Worm (Caenorhabditis elegans) whole organism, late embryonic: ENCODE results near the gene coel-1.

Experiments
- ceh-14 ChIP-seq: sonication (generic microtip); optimal IDR thresholded peaks from 2 replicates; lab custom pipeline; 2016; ENCODE audit warnings: missing genotype, missing genetic modification characterization, missing compliant biosample characterization
- lin-11 ChIP-seq: fragments of 200-800 bp; sonication (Bioruptor generic); optimal IDR thresholded peaks from 2 replicates; lab custom pipeline; 2018; ENCODE audit warnings: mild to moderate bottlenecking, missing genetic modification characterization, missing compliant biosample characterization
- nfya-1 ChIP-seq: sonication (generic microtip); optimal IDR thresholded peaks from 2 replicates; lab custom pipeline; 2017; ENCODE audit warnings: missing genetic modification characterization, mild to moderate bottlenecking, missing compliant biosample characterization, antibody characterized with exemption, moderate library complexity
- pag-3 ChIP-seq: sonication (generic microtip); optimal IDR thresholded peaks from 2 replicates; lab custom pipeline; 2016; ENCODE audit warnings: missing compliant biosample characterization, missing genetic modification characterization, borderline replicate concordance

- TF ChIP-seq ceh-14 (tag; lab: Kevin White, UChicago) (no peak), pag-3 (no peak), lin-11 (tag; lab: Kevin White, UChicago) (no peak), nfya-1 (no peak)
Observed at ce11 chrX:4244489-4245123, 20.9 kb upstream of the coel-1 start.
